Fruit fly (Drosophila melanogaster) whole organism, prepupa: Measurements from ENCODE around the gene Atg18a.

Experiments used
- CG6792 ChIP-seq: fragments of 200-800 bp; sonication (Bioruptor generic); optimal IDR thresholded peaks from 3 replicates; lab custom pipeline; 2016; ENCODE audit warnings: missing biosample characterization, missing genetic modification characterization
- CG8632 ChIP-seq: fragments of 200-800 bp; sonication (Bioruptor generic); optimal IDR thresholded peaks from 3 replicates; lab custom pipeline; 2016; ENCODE audit warnings: missing biosample characterization, missing genetic modification characterization
- dac ChIP-seq: fragments of 200-800 bp; sonication (Bioruptor generic); optimal IDR thresholded peaks from 2 replicates; lab custom pipeline; 2017; ENCODE audit warnings: missing biosample characterization, mild to moderate bottlenecking, missing genetic modification characterization
- salr ChIP-seq, 2 experiments: fragments of 200-800 bp; sonication (Bioruptor generic); optimal IDR thresholded peaks; 3 replicates each; lab custom pipeline; 2016 to 2018; ENCODE audit warnings: missing biosample characterization in 2 of 2, missing genetic modification characterization in 2 of 2, mild to moderate bottlenecking in 1 of 2

DNA sequence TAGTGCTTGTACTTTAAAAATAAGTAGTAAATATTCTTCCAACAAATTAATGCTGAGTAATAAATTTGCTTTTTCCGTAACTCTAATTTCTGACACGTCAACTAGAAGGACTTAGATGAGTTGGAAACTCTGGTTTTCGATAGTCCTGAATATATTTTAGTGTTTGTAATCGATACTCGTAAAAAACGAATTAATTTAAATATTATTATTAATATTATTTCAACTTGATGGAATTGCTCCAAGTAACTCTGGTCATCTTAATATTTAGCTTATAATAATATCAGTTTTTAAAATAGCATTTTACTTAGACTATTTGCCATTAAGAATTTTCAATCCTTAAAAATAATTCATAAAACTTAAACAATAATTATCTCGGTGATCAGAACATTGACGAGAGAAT, 53.8 kb downstream of the Atg18a start, which contains the start of gene CG7213:
- TF ChIP-seq salr (GFP tag; optimal IDR thresholded peaks at IDR 0.05; lab: Kevin White, UChicago) (no peak), dac (GFP tag; lab: Kevin White, UChicago) (no peak), CG8632 (no peak), CG6792 (GFP tag; lab: Kevin White, UChicago) (no peak)
